Fruit fly (Drosophila melanogaster): ENCODE data around the gene CG14115.

- TF ChIP-seq pan (optimal IDR thresholded peaks at IDR 0.05) = no peak
- TF ChIP-seq psq (optimal IDR thresholded peaks at IDR 0.05) = no peak
- TF ChIP-seq Dll (optimal IDR thresholded peaks at IDR 0.05) = no peak
- no peak for TF ChIP-seq usp (GFP tag; optimal IDR thresholded peaks at IDR 0.05)
- no peak for TF ChIP-seq CG8478 (optimal IDR thresholded peaks at IDR 0.05)
Observed at dm6 chr3L:13015195-13015822, 45.9 kb downstream of the CG14115 start, which contains the start of gene MICAL-like.

Measured in whole organism.